Worm (Caenorhabditis elegans) whole organism, midembryonic: ENCODE data around the gene set-25.

Source experiments
- T22C8.4 ChIP-seq: fragments of 200-800 bp; sonication (Bioruptor generic); IDR thresholded peaks from 2 replicates; pipeline ENCODE4 v1.3.6; 2022; ENCODE audit warnings: missing genetic modification characterization, missing compliant biosample characterization
- flt-1 ChIP-seq: fragments of 200-800 bp; sonication (Bioruptor generic); IDR thresholded peaks from 2 replicates; pipeline ENCODE4 v1.3.6; 2022; ENCODE audit warnings: missing genetic modification characterization, missing compliant biosample characterization
- med-1 ChIP-seq: sonication (generic microtip); optimal IDR thresholded peaks from 2 replicates; lab custom pipeline; 2017; ENCODE audit warnings: missing genetic modification characterization, mild to moderate bottlenecking, missing compliant biosample characterization, antibody characterized with exemption, missing genetic modification reagents; ENCODE audit not compliant: insufficient read depth
- ztf-23 ChIP-seq: fragments of 200-800 bp; sonication (Bioruptor generic); IDR thresholded peaks from 2 replicates; pipeline ENCODE4 v1.3.6; 2022; ENCODE audit warnings: missing genetic modification reagents, missing genetic modification characterization, missing compliant biosample characterization

DNA sequence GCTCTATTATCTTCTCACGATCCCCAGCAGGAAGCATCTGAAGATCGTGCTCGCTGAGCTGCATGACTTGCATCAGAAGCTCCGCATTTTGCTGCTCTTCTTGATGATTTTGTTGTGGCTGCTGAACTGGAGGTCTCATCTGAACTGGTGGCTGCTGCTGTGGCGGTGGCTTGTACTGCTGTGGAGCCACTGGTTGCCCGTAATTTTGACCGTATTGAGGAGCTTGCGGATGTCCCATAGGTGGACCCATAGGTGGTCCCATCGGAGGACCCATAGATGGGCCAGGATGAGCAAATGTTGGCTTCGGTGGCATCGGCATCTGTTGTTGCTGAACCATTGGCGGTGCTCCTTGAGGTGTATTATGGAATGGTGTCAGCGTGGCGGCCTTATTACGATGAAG, 25.8 kb downstream of the set-25 start:
- no peak for TF ChIP-seq flt-1 (GFP tag; lab: Robert Waterston, UW)
- no peak for TF ChIP-seq ztf-23 (GFP tag; lab: Robert Waterston, UW)
- no peak for TF ChIP-seq med-1 (GFP tag; lab: Kevin White, UChicago)
- TF ChIP-seq T22C8.4 (GFP tag; lab: Robert Waterston, UW), result no peak
